Worm (Caenorhabditis elegans): ENCODE measurements around the gene tmem-184.

tmem-184 gene

DNA sequence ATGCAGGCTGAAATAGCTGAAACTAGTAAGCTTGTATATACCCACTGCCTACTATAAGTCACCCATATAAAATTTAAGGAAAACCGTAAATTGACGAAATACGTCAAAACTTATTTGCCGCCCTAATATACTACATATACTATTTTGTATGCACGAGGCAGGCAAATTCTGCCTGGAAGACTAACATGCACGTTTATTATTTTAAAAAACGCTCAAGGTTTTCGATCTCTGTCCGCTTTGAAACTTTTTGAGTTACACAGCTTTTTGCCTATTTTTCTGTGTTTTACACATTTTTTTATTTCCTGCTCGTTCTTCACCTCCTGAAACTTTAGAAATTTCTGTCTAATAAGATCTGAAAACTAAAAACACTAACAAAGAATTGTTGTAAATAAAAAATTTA, 36.5 kb upstream of the tmem-184 start:
- TF ChIP-seq ztf-22 (GFP tag; optimal IDR thresholded peaks at IDR 0.05) = no peak
- TF ChIP-seq egrh-3 (GFP tag; IDR thresholded peaks at IDR 0.05) = no peak
- no peak for TF ChIP-seq B0261.1 (tag; optimal IDR thresholded peaks at IDR 0.05)
- TF ChIP-seq hrde-1 (tag; optimal IDR thresholded peaks at IDR 0.05; ENCODE audit: borderline replicate concordance) = no peak
- no peak for TF ChIP-seq lin-40 (tag; optimal IDR thresholded peaks at IDR 0.05)
- TF ChIP-seq B0019.2 (GFP tag; conservative IDR thresholded peaks at IDR 0.05) = no peak
- no peak for TF ChIP-seq ceh-79 (tag; optimal IDR thresholded peaks at IDR 0.05)
- no peak for TF ChIP-seq F33H1.4 (GFP tag; IDR thresholded peaks at IDR 0.05)
- TF ChIP-seq nhr-27 (tag; optimal IDR thresholded peaks at IDR 0.05) = no peak
- TF ChIP-seq attf-6 (GFP tag; IDR thresholded peaks at IDR 0.05) = no peak
- TF ChIP-seq mxl-1 (tag; optimal IDR thresholded peaks at IDR 0.05) = no peak

DNA sequence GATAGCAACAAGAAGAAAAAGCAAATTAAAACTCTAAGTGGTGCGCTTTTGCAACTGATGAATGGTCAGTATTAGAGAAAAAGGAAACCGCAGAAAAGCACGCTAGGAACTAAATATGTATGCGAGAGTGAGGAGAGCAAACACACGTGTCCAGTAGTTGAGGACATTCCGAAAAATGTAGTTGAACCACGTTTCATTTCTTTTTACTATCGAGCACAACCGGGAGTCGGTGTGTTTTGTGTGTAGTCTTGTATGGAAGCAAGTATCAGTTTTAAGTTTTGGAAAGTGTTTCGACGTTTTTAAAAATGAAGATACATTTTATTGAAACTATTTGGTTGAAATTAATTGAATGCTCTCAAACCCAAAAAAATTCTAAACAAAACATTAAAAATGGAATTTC, 33.4 kb upstream of the tmem-184 start, which contains the start of gene C05G5.1:
TSS of gene C05G5.1 (minus strand) at position 101 of the 400 bp plus-strand sequence.
- TF ChIP-seq ceh-58 (GFP tag; IDR thresholded peaks at IDR 0.05) (no peak), let-526 (GFP tag; IDR thresholded peaks at IDR 0.05) (no peak), sptf-2 (GFP tag; optimal IDR thresholded peaks at IDR 0.05) (no peak)

DNA sequence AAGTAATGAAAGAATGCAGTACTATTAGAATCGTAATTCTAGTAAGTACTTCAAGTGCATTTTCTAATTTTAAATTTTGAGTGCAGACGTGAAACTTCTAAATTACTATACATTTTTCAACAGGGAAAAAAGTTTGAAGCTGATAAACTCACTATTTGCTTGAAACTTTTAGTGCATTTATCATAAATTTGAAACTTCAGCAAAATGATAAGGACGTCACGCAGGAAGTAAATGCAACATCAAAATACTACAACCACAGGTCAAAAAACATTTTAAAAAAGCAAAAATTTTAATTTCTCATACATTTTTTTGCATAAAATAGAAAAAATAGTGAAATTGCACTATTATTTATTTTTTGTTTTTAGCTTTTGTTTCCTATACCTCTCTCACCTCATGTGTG, 32.8 kb upstream of the tmem-184 start:
- TF ChIP-seq mel-28 (tag; optimal IDR thresholded peaks at IDR 0.05; ENCODE audit: borderline replicate concordance) (no peak), Y79H2A.3 (GFP tag; conservative IDR thresholded peaks at IDR 0.05) (no peak), F57C9.4 (tag; optimal IDR thresholded peaks at IDR 0.05) (no peak), nhr-179 (tag; optimal IDR thresholded peaks at IDR 0.05) (no peak), ztf-3 (GFP tag; optimal IDR thresholded peaks at IDR 0.05) (no peak), sea-2 (GFP tag; IDR thresholded peaks at IDR 0.05) (no peak), ztf-26 (tag; optimal IDR thresholded peaks at IDR 0.05) (no peak), hrde-1 (tag; optimal IDR thresholded peaks at IDR 0.05; ENCODE audit: borderline replicate concordance) (no peak), ama-1 (optimal IDR thresholded peaks at IDR 0.05) (no peak), ama-1 (GFP tag; optimal IDR thresholded peaks at IDR 0.05) (no peak), bed-2 (GFP tag; IDR thresholded peaks at IDR 0.05) (no peak), let-526 (GFP tag; IDR thresholded peaks at IDR 0.05) (no peak), fkh-3 (tag; optimal IDR thresholded peaks at IDR 0.05) (no peak)

DNA sequence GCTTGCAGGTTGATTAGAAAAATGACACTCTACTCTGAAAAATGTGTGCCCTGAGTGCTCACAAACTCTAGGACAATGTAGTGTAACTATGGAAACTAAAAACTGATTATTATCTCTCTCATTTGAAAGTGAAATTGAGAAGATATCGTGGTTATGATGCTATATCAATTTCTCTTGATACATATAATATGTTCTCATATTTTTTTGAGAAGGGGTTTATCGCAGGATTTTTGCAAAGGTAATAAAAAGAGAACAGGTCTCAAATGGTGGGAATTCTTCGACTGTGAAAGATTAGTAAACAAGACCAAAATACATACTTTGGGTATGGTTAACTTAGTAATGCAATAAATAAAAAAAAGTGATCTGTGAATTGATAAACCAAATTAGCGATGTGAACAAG, 31.0 kb upstream of the tmem-184 start:
- TF ChIP-seq dpff-1 (tag; optimal IDR thresholded peaks at IDR 0.05) (no peak), aptf-2 (GFP tag; conservative IDR thresholded peaks at IDR 0.05) (no peak), bed-2 (GFP tag; IDR thresholded peaks at IDR 0.05) (no peak), B0261.1 (tag; optimal IDR thresholded peaks at IDR 0.05) (no peak), efl-1 (GFP tag; optimal IDR thresholded peaks at IDR 0.05) (no peak), nfyb-1 (GFP tag; IDR thresholded peaks at IDR 0.05) (no peak), rcor-1 (GFP tag; IDR thresholded peaks at IDR 0.05) (no peak), rec-8 (tag; optimal IDR thresholded peaks at IDR 0.05) (no peak), Y79H2A.3 (GFP tag; conservative IDR thresholded peaks at IDR 0.05) (no peak), ceh-91 (GFP tag; IDR thresholded peaks at IDR 0.05) (no peak), lsy-27 (tag; optimal IDR thresholded peaks at IDR 0.05; ENCODE audit: borderline replicate concordance, insufficient read depth) (no peak), Y53G8AR.9 (GFP tag; conservative IDR thresholded peaks at IDR 0.05) (no peak)

Data from whole organism, young adult.